Fruit fly (Drosophila melanogaster): Measurements from ENCODE around the gene Plp.

Gene Plp

dm6 chr3L:15100983-15101382 is 6.5 kb upstream of the Plp start:
- TF ChIP-seq CTCF (optimal IDR thresholded peaks at IDR 0.05) = no peak
- no peak for TF ChIP-seq CG8478 (optimal IDR thresholded peaks at IDR 0.05)

DNA sequence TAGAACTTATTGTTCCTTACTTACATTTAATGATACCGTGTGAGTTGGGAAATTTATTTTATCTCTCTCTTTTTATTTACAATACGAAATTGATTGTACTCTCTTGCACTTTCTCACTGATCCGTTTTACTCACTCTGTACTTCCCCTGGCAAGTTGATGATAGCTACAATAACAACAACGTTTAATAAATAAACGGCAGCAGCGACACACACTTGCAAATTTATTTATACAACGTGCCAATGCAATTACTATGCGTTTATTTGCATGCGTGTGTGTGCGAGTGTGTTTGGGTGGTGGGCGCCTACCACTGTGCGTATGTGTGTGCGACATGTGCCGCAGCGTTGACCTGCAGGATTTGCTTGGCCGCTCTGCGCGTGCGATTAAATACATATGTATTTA is 5.0 kb upstream of the Plp start:
- no peak for TF ChIP-seq CTCF (optimal IDR thresholded peaks at IDR 0.05)

dm6 chr3L:15098659-15099512 is 4.4 kb upstream of the Plp start:
- TF ChIP-seq CG8478 (optimal IDR thresholded peaks at IDR 0.05) (no peak), CTCF (optimal IDR thresholded peaks at IDR 0.05) (no peak)

DNA sequence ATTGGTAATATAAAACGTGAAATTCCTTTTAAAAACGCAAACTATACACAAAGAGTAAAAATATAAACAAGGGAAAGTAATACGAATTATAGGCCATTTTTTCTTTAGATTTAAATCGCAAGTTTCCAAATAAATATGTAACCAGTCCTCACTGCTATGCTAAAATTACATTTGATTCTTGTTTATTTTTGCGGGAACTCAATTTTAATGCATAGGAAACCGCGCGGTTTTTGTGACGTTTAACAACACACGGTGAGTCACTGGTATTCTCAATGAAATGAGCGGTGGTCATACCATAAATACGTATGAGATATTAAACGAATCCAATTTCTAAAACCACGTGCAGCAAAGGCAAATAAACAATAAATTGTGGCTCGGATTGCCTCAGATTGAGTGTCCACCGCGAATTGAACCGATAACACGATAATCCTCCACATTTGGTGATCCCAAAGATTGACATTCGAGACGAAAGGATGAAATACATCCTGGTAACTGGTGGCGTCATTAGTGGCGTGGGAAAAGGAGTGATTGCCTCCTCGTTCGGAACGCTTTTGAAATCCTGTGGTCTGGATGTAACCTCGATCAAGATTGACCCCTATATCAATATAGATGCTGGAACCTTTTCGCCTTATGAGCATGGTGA is 3.5 kb upstream of the Plp start, which contains the start of gene Ctps:
Ctps (plus strand) TSS at position 37 of the 643 bp plus-strand sequence.
- TF ChIP-seq CG8478 (optimal IDR thresholded peaks at IDR 0.05) (no peak), CTCF (optimal IDR thresholded peaks at IDR 0.05) (no peak)

DNA sequence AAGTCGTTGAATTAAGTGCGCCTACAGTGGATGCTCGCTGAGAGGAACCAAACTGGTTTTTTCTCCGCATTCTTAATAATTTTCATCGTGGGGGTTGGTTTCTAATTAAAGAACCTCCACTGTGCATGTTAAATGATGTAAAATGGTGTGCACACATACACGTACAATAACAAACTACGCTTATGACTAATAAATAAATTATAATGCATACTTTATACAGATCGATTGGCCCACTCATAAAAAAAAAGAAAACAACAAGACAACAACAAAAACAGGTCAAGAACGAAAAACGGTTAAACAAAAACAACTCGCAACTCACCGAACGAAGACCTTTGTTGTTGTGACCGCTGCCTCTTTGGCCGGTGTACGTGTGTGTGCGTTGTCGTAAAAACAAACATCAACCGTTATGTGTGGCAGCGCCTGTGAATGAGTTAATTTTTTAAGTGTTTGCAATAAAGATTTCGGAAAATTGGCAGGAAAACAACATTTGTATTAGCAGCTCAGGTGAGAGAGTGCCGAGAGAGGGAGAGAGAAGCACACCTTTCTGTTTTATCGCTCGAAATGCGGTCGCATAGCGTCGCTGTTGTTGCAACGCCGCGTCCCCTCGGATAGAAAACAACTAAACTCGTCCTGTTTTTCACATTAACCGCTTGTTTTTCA is 465 bp downstream of the Plp start:
- TF ChIP-seq CTCF (optimal IDR thresholded peaks at IDR 0.05) (no peak), CG8478 (optimal IDR thresholded peaks at IDR 0.05) (no peak)

DNA sequence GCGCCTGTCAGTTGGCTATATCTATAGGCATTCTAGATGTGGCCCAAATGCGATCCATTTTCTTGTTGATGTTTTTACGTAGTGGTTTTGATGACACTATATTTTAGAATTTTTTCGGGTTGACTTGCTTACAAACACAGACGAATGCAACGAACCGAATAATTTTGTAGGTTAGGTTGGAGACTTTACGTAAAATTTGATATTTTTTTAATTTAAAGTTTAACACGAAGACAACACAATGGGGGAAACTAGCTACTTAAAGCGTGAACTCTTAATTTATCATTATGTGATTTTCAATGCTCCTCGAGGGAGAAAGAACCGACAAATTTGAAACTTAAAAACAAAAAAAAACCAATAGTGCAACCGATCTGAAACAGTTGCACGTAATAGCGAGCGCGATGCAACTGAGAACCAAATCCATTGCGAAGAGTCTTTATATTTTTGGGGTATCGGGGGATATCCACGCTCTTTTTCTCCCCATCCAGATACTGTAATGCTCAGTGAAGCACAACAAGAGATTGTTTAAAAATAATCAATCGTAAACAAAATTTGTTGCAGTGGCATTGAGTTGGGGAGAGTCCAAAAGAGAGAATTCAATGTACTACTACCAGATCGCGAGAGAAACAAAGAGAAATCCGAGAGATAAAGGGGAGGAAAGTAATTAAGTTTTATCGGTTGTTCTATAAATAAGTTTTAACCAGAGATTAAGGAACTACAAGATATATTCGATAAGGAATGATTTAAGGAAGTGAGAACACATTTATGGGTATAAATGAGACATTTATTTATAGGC is 4.4 kb downstream of the Plp start:
- no peak for TF ChIP-seq CG8478 (optimal IDR thresholded peaks at IDR 0.05)
- no peak for TF ChIP-seq CTCF (optimal IDR thresholded peaks at IDR 0.05)

DNA sequence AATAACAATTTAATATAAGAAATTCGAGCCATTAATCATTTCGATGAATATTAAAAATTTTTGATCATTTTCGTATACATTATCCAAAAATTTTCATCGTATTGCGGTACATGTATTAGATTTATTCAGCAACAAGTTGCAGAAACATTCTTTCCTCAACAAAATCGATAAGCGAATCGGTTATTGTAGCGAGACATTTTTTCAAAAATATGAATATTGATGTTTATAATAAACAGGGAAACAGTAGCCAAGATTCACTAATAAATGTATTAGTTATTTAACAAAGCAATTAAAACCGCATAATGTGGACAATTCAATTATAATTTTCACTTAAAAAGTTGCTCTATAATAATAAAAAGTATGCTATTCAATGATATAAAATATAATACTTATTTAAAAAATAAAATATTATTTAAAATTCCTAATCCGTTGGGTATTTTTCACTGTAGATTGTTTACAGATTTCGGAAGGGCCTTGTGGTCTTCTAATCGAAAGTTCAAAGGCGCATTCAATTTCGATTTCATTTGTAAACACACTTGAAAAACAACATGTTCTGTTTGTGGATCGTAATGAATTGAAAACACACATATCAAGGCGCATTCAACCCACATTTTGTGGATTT is 5.3 kb downstream of the Plp start:
- TF ChIP-seq CTCF (optimal IDR thresholded peaks at IDR 0.05) (no peak), CG8478 (optimal IDR thresholded peaks at IDR 0.05) (no peak)

DNA sequence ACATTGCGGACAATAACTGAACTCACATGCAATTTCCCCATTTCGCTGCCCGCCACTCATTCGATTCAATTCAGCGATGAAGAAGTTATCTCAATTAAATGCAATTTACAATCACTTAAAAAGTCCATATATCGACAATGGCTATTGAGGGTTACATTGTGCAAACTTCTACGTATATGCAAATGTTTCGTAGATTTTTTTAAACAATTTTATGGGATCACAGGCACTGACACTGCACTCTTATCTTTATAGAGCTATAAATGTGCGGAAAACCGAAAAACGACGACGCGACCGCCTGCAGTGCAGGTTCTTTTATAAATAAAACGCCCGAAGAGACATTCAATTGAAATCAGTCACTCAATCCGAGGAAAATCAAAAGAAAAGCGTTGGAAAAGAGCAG is 6.2 kb downstream of the Plp start:
- TF ChIP-seq CG8478 (optimal IDR thresholded peaks at IDR 0.05) (no peak), CTCF (optimal IDR thresholded peaks at IDR 0.05) (no peak)

- TF ChIP-seq CTCF (optimal IDR thresholded peaks at IDR 0.05) (no peak), CG8478 (optimal IDR thresholded peaks at IDR 0.05) (no peak)
Measured at dm6 chr3L:15084288-15084687, 10.2 kb downstream of the Plp start.

DNA sequence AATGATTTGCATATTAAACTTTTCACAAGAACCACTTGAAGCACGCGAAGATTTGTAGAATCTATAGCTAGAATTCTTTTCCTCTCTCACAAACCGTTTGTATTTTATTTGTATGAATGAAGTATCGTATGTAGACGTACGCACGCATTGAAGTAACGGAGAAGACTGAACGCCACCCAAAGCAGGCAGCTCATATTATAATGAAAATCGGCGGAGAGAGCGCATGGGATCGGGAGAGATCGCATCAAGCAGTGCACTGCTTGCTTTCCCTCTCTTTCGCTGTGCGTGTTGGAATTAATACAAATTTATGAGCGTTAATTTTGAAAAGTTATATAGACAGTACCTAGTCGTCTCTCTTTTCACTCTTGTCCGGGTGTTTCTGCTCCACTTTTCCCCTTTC is 15.2 kb downstream of the Plp start:
- TF ChIP-seq CTCF (optimal IDR thresholded peaks at IDR 0.05) = peak; percentile 7 to 11
- TF ChIP-seq CG8478 (optimal IDR thresholded peaks at IDR 0.05) = no peak

- TF ChIP-seq CTCF (optimal IDR thresholded peaks at IDR 0.05) (no peak), CG8478 (optimal IDR thresholded peaks at IDR 0.05) (no peak)
Measured at dm6 chr3L:15078347-15078746, 16.2 kb downstream of the Plp start, which contains the start of gene Or71a. Or71a (minus strand) TSS chr3L:15078447.

DNA sequence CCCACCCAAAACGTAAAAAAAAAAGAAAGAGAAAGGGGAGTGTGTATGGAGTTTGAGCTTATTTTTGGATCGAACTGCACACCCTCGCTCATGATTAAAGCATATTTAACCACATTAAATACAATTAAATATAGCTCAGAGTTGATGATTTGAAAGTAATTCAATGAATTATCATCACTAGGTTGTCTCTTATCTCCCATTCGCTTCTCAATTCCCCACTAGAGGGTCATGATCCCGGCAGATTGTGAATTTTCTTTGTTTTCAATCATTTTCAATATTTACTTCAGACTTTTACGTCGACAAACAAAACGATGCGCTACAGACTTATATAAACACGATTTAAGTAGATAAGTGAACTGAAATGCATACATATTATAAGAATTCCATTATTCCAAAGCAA is 18.1 kb downstream of the Plp start:
- TF ChIP-seq CTCF (optimal IDR thresholded peaks at IDR 0.05) (no peak), CG8478 (optimal IDR thresholded peaks at IDR 0.05) (no peak)

DNA sequence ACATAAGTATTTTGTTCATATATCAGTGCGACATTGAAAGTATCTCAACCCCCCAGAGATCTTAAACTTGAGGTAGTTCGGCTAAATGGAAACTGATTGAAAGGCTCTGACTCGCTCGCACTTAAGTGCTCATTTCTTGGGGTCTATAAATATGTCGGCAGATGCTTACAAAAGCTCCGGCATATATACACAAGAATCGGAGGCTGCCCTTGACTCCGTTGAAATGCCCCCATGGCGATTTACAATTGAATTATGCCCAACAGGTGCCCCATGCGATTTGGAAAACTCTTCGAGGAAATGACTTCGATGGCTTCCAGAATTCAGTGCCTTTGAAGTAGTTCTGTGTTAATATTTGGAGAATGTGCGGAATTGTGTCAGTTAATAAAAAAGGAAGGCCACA is 20.8 kb downstream of the Plp start:
- no peak for TF ChIP-seq CG8478 (optimal IDR thresholded peaks at IDR 0.05)
- TF ChIP-seq CTCF (optimal IDR thresholded peaks at IDR 0.05) = no peak

- TF ChIP-seq CTCF (optimal IDR thresholded peaks at IDR 0.05) (peak; percentile 53 to 68), CG8478 (optimal IDR thresholded peaks at IDR 0.05) (no peak)
Measured at dm6 chr3L:15072149-15072548, 22.4 kb downstream of the Plp start.
